Worm (Caenorhabditis elegans) whole organism, late embryonic: Measurements from ENCODE around the gene D2096.9.

Experiments used
- ama-1 ChIP-seq: fragments of 150-350 bp; optimal IDR thresholded peaks from 2 replicates; lab custom pipeline; 2014
- ceh-14 ChIP-seq: sonication (generic microtip); optimal IDR thresholded peaks from 2 replicates; lab custom pipeline; 2016; ENCODE audit warnings: missing genotype, missing genetic modification characterization, missing compliant biosample characterization
- ceh-2 ChIP-seq: sonication (generic microtip); optimal IDR thresholded peaks from 2 replicates; lab custom pipeline; 2016; ENCODE audit warnings: missing genotype, missing genetic modification characterization, missing compliant biosample characterization
- ceh-31 ChIP-seq: sonication (generic microtip); optimal IDR thresholded peaks from 2 replicates; lab custom pipeline; 2016; ENCODE audit warnings: missing genetic modification characterization, missing compliant biosample characterization
- ceh-48 ChIP-seq: sonication (generic microtip); optimal IDR thresholded peaks from 2 replicates; lab custom pipeline; 2016; ENCODE audit warnings: missing genetic modification characterization, inconsistent platforms, missing compliant biosample characterization
- odd-2 ChIP-seq: sonication (generic microtip); optimal IDR thresholded peaks from 2 replicates; lab custom pipeline; 2017; ENCODE audit warnings: antibody characterized with exemption, mild to moderate bottlenecking, missing genetic modification characterization, missing compliant biosample characterization
- ref-2 ChIP-seq: sonication (generic microtip); optimal IDR thresholded peaks from 2 replicates; lab custom pipeline; 2016; ENCODE audit warnings: missing genetic modification characterization, missing compliant biosample characterization

- no peak for TF ChIP-seq ceh-48
- no peak for TF ChIP-seq ama-1 (lab: Kevin White, UChicago)
- no peak for TF ChIP-seq ceh-31 (tag; lab: Kevin White, UChicago)
- TF ChIP-seq ceh-14 (tag; lab: Kevin White, UChicago) = no peak
- no peak for TF ChIP-seq ref-2 (tag; lab: Kevin White, UChicago)
- TF ChIP-seq odd-2 (tag; lab: Kevin White, UChicago) = no peak
- TF ChIP-seq ceh-2 (tag; lab: Kevin White, UChicago) = no peak
Measured at ce11 chrIV:8379278-8379677, 3.3 kb downstream of the D2096.9 start, which contains the start of gene nap-1.
